Worm (Caenorhabditis elegans): Measurements from ENCODE around the gene W07G4.8.
A peak's percentile ranks its signal among the peaks of the same experiment; 100 is the strongest.

W07G4.8 gene

DNA sequence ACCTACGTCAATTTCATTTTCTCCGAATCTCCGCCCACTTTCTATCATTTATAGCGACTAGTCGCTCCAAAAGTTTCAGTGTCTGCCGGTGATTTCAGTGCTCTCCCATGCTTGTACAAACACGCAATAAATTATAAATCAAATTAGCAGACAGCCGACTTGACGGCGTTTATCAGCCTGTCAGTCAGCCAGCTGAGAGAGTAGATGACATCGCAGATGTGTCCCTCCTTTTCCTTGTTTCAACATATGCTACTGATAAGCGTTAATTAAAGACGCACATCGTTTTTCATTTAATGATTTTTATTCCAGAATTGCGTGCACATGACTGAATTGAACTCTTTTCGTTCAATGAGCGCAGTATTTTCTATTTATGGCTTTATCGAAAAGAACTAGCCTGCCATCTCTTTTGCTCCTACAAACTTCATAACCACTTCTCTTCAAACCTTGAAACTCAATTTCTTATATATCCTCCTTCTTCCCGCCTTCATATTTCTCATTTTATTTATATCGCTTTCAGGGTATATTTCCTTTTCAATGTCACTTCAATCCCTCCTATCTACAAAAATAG is 6.1 kb downstream of the W07G4.8 start, which contains the start of gene lap-2 (continued):
- TF ChIP-seq tag-97 (GFP tag; IDR thresholded peaks at IDR 0.05) (no peak), lim-7 (GFP tag; IDR thresholded peaks at IDR 0.05) (no peak), zag-1 (tag; optimal IDR thresholded peaks at IDR 0.05) (no peak), F37D6.2 (tag; optimal IDR thresholded peaks at IDR 0.05) (no peak), Y75B8A.6 (GFP tag; IDR thresholded peaks at IDR 0.05) (no peak), ztf-7 (tag; optimal IDR thresholded peaks at IDR 0.05) (no peak), ceh-82 (tag; optimal IDR thresholded peaks at IDR 0.05) (no peak), ama-1 (optimal IDR thresholded peaks at IDR 0.05) (no peak), fos-1 (tag; optimal IDR thresholded peaks at IDR 0.05) (no peak), nhr-76 (tag; optimal IDR thresholded peaks at IDR 0.05) (no peak), daf-8 (GFP tag; IDR thresholded peaks at IDR 0.05) (no peak), madf-9 (GFP tag; conservative IDR thresholded peaks at IDR 0.05) (no peak), mep-1 (tag; optimal IDR thresholded peaks at IDR 0.05) (no peak), php-3 (GFP tag; IDR thresholded peaks at IDR 0.05) (peak; percentile 97), madf-5 (GFP tag; IDR thresholded peaks at IDR 0.05) (no peak), dpl-1 (GFP tag; optimal IDR thresholded peaks at IDR 0.05) (no peak), hmg-1.1 (GFP tag; IDR thresholded peaks at IDR 0.05) (no peak), hif-1 (tag; optimal IDR thresholded peaks at IDR 0.05) (peak in 1 of 2 experiments; percentile 32), pha-4 (GFP tag; IDR thresholded peaks at IDR 0.05) (no peak; the same call in 1 of the 2 replicates), pha-4 (tag; optimal IDR thresholded peaks at IDR 0.05) (no peak), daf-12 (tag; optimal IDR thresholded peaks at IDR 0.05) (no peak), lin-39 (tag; optimal IDR thresholded peaks at IDR 0.05) (no peak), F44E2.7 (GFP tag; IDR thresholded peaks at IDR 0.05) (no peak), set-16 (GFP tag; IDR thresholded peaks at IDR 0.05) (no peak), lin-15B (tag; optimal IDR thresholded peaks at IDR 0.05) (no peak), mxl-3 (GFP tag; optimal IDR thresholded peaks at IDR 0.05) (peak; percentile 68), jun-1 (tag; optimal IDR thresholded peaks at IDR 0.05) (no peak), nhr-28 (tag; optimal IDR thresholded peaks at IDR 0.05) (peak; percentile 68)

DNA sequence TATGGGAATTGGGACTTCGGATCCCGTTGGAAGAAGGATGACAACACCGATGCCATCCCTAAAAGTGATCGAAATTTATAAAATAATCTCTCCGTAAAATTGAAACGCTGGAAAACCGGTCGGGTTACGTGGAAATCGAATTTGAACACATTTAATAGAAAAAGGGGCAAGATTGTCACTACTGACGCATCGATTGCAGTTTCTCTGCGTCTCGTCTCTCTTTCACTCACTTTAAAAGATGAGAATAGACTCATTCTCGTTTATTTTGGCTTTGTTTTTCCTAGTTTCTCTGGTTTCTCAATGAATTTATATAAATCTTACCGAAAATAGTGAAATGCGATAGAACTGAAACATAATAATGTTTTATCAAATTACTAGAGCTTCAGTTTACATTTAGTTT is 7.7 kb downstream of the W07G4.8 start, which contains the start of gene scyl-1:
Gene scyl-1 (minus strand): TSS at position 56 of the 400 bp plus-strand sequence.
- no peak for TF ChIP-seq fos-1 (tag; optimal IDR thresholded peaks at IDR 0.05)
- no peak for TF ChIP-seq nhr-76 (tag; optimal IDR thresholded peaks at IDR 0.05)
- no peak for TF ChIP-seq lir-3 (tag; optimal IDR thresholded peaks at IDR 0.05)
- no peak for TF ChIP-seq R02D3.7 (tag; optimal IDR thresholded peaks at IDR 0.05)
- no peak for TF ChIP-seq zfp-3 (GFP tag; conservative IDR thresholded peaks at IDR 0.05)
- peak; percentile 75 for TF ChIP-seq T26A8.4 (GFP tag; IDR thresholded peaks at IDR 0.05)
- no peak for TF ChIP-seq F49E8.2 (tag; optimal IDR thresholded peaks at IDR 0.05; ENCODE audit: borderline replicate concordance)
- no peak for TF ChIP-seq ceh-28 (tag; optimal IDR thresholded peaks at IDR 0.05)
- no peak for TF ChIP-seq daf-16 (GFP tag; optimal IDR thresholded peaks at IDR 0.05)
- TF ChIP-seq daf-16 (tag; optimal IDR thresholded peaks at IDR 0.05), result no peak
- TF ChIP-seq ztf-7 (tag; optimal IDR thresholded peaks at IDR 0.05), result no peak
- TF ChIP-seq mep-1 (tag; optimal IDR thresholded peaks at IDR 0.05), result no peak
- TF ChIP-seq nhr-77 (tag; optimal IDR thresholded peaks at IDR 0.05), result peak; percentile 56
- TF ChIP-seq ZK337.2 (GFP tag; IDR thresholded peaks at IDR 0.05), result no peak
- peak; percentile 23 for TF ChIP-seq fkh-10 (GFP tag; optimal IDR thresholded peaks at IDR 0.05)
- peak; percentile 84 for TF ChIP-seq dve-1 (tag; optimal IDR thresholded peaks at IDR 0.05; ENCODE audit: insufficient read depth)
- TF ChIP-seq snpc-1.2 (GFP tag; IDR thresholded peaks at IDR 0.05), result no peak
- no peak for TF ChIP-seq nhr-111 (GFP tag; optimal IDR thresholded peaks at IDR 0.05)
- TF ChIP-seq ceh-32 (tag; optimal IDR thresholded peaks at IDR 0.05; ENCODE audit: poor library complexity), result no peak
- TF ChIP-seq dmd-8 (GFP tag; IDR thresholded peaks at IDR 0.05), result no peak
- no peak for TF ChIP-seq set-16 (GFP tag; IDR thresholded peaks at IDR 0.05)
- no peak for TF ChIP-seq ceh-82 (tag; optimal IDR thresholded peaks at IDR 0.05)
- TF ChIP-seq jun-1 (tag; optimal IDR thresholded peaks at IDR 0.05), result peak; percentile 8
- no peak for TF ChIP-seq saeg-2 (GFP tag; IDR thresholded peaks at IDR 0.05)
- TF ChIP-seq attf-4 (tag; optimal IDR thresholded peaks at IDR 0.05), result no peak
- TF ChIP-seq nhr-102 (tag; optimal IDR thresholded peaks at IDR 0.05), result peak; percentile 45
- TF ChIP-seq Y105C5A.15 (GFP tag; IDR thresholded peaks at IDR 0.05), result no peak
- TF ChIP-seq nhr-6 (tag; optimal IDR thresholded peaks at IDR 0.05), result peak; percentile 96
- TF ChIP-seq madf-9 (GFP tag; conservative IDR thresholded peaks at IDR 0.05), result no peak
- no peak for TF ChIP-seq nhr-10 (tag; optimal IDR thresholded peaks at IDR 0.05)
- peak; percentile 59 for TF ChIP-seq ctbp-1 (GFP tag; IDR thresholded peaks at IDR 0.05)
- no peak for TF ChIP-seq tra-1 (GFP tag; IDR thresholded peaks at IDR 0.05)
